Fruit fly (Drosophila melanogaster): ENCODE measurements around the gene indra.

indra gene

DNA sequence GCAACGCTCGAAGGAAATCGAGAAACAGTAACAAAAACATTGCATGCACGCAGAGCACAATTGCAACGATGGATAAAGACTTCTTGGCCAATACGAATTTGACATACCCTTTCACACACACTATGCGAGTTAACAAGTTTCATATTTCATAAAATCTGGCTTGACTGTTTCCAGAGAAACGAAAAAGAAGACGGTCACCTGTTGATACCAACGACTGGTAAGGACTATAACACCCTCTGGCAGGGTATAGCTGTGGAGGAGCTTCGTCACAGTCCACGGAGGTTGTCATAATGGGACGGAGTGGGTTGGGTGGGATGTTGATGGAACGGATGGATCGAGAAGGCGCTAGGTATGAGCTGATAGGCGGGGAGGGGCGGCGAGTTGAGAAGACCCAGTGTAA, 6.0 kb upstream of the indra start:
- TF ChIP-seq Eip78C (GFP tag): peak; percentile 92
- peak; percentile 74 for TF ChIP-seq dac (GFP tag; optimal IDR thresholded peaks at IDR 0.05)
- TF ChIP-seq Sox15 (GFP tag; optimal IDR thresholded peaks at IDR 0.05): peak; percentile 71
- TF ChIP-seq Ets96B (tag; optimal IDR thresholded peaks at IDR 0.05): peak; percentile 72
- TF ChIP-seq CG10631 (GFP tag; optimal IDR thresholded peaks at IDR 0.05): peak; percentile 71
- TF ChIP-seq fd85E (GFP tag; optimal IDR thresholded peaks at IDR 0.05): no peak
- peak; percentile 84 for TF ChIP-seq Sox14 (GFP tag; optimal IDR thresholded peaks at IDR 0.05)
- peak; percentile 83 for TF ChIP-seq Hr39 (GFP tag; optimal IDR thresholded peaks at IDR 0.05)
- TF ChIP-seq svp (GFP tag): peak; percentile 86
- TF ChIP-seq salr (GFP tag; optimal IDR thresholded peaks at IDR 0.05): peak in 1 of 2 experiments; percentile 74
- peak; percentile 81 for TF ChIP-seq Eip75B (GFP tag; optimal IDR thresholded peaks at IDR 0.05)
- peak; percentile 67 for TF ChIP-seq CG8632 (GFP tag; optimal IDR thresholded peaks at IDR 0.05)
- TF ChIP-seq Ets21C (GFP tag; optimal IDR thresholded peaks at IDR 0.05): peak; percentile 54
- TF ChIP-seq Sox102F (GFP tag; optimal IDR thresholded peaks at IDR 0.05): no peak
- TF ChIP-seq CG3032 (tag; optimal IDR thresholded peaks at IDR 0.05): peak; percentile 74
- peak; percentile 78 for TF ChIP-seq topi (GFP tag; optimal IDR thresholded peaks at IDR 0.05)
- TF ChIP-seq pdm3 (GFP tag; optimal IDR thresholded peaks at IDR 0.05): peak; percentile 85
- peak; percentile 70 for TF ChIP-seq CG34406 (GFP tag; optimal IDR thresholded peaks at IDR 0.05)
- TF ChIP-seq spab (GFP tag; optimal IDR thresholded peaks at IDR 0.05): peak; percentile 48
- TF ChIP-seq lz (GFP tag; optimal IDR thresholded peaks at IDR 0.05): peak; percentile 78
- TF ChIP-seq net (GFP tag; optimal IDR thresholded peaks at IDR 0.05): no peak
- peak; percentile 83 to 84 for TF ChIP-seq ss (GFP tag; optimal IDR thresholded peaks at IDR 0.05)
- TF ChIP-seq CG16779 (tag; optimal IDR thresholded peaks at IDR 0.05): no peak
- no peak for TF ChIP-seq Blimp-1 (GFP tag; optimal IDR thresholded peaks at IDR 0.05)
- peak; percentile 54 for TF ChIP-seq CG11762 (GFP tag; optimal IDR thresholded peaks at IDR 0.05; ENCODE audit: insufficient read depth)
- peak; percentile 81 for TF ChIP-seq CG8119 (GFP tag; IDR thresholded peaks at IDR 0.05)
- TF ChIP-seq OdsH (GFP tag; optimal IDR thresholded peaks at IDR 0.05): peak; percentile 85
- TF ChIP-seq CG1621 (tag; optimal IDR thresholded peaks at IDR 0.05): peak; percentile 80
- TF ChIP-seq Gug (GFP tag; IDR thresholded peaks at IDR 0.05): peak; percentile 73
- peak; percentile 85 for TF ChIP-seq eg (GFP tag; IDR thresholded peaks at IDR 0.05)
- peak; percentile 78 for TF ChIP-seq cyc (GFP tag; optimal IDR thresholded peaks at IDR 0.05)
- TF ChIP-seq fkh (GFP tag; optimal IDR thresholded peaks at IDR 0.05): no peak
- peak; percentile 82 for TF ChIP-seq acj6 (GFP tag; optimal IDR thresholded peaks at IDR 0.05)
- peak; percentile 73 for TF ChIP-seq Lpt (GFP tag; optimal IDR thresholded peaks at IDR 0.05)
- no peak for TF ChIP-seq CG6276 (GFP tag; optimal IDR thresholded peaks at IDR 0.05)
- TF ChIP-seq CG8319 (GFP tag; optimal IDR thresholded peaks at IDR 0.05): peak; percentile 69
- peak; percentile 63 for TF ChIP-seq CG6808 (GFP tag; optimal IDR thresholded peaks at IDR 0.05)
- TF ChIP-seq Met (GFP tag; optimal IDR thresholded peaks at IDR 0.05): peak; percentile 80
- peak; percentile 92 for TF ChIP-seq CG6163 (GFP tag; IDR thresholded peaks at IDR 0.05)
- peak; percentile 66 for TF ChIP-seq CG11902 (GFP tag; optimal IDR thresholded peaks at IDR 0.05)
- no peak for TF ChIP-seq CG4318 (GFP tag; optimal IDR thresholded peaks at IDR 0.05)
- TF ChIP-seq CG10669 (GFP tag; optimal IDR thresholded peaks at IDR 0.05): peak; percentile 68
- TF ChIP-seq CG7368 (GFP tag; optimal IDR thresholded peaks at IDR 0.05): peak; percentile 58
- peak; percentile 79 for TF ChIP-seq CG3919 (GFP tag; optimal IDR thresholded peaks at IDR 0.05)
- peak; percentile 69 for TF ChIP-seq esn (GFP tag; optimal IDR thresholded peaks at IDR 0.05)
- TF ChIP-seq dsx (GFP tag; optimal IDR thresholded peaks at IDR 0.05; ENCODE audit: poor library complexity, severe bottlenecking): peak; percentile 70
- peak; percentile 88 for TF ChIP-seq CG32006 (GFP tag; optimal IDR thresholded peaks at IDR 0.05)
- peak; percentile 73 for TF ChIP-seq CG6792 (GFP tag; optimal IDR thresholded peaks at IDR 0.05)
- peak; percentile 89 for TF ChIP-seq Hr4 (GFP tag; optimal IDR thresholded peaks at IDR 0.05)
- peak; percentile 63 for TF ChIP-seq CG11294 (GFP tag; IDR thresholded peaks at IDR 0.05)
- peak; percentile 82 for TF ChIP-seq CG31627 (GFP tag; optimal IDR thresholded peaks at IDR 0.05)
- TF ChIP-seq CG6854 (GFP tag; optimal IDR thresholded peaks at IDR 0.05): peak; percentile 31

Data from whole organism, prepupa.